Worm (Caenorhabditis elegans): Measurements from ENCODE around the gene sre-3.
"Not testable (repeated sequence)": the region's sequence is repeated elsewhere in the genome, so short reads cannot be mapped to it uniquely, and the experiment has no call there.

Gene sre-3

ce11 chrII:7370195-7370594 lies 15.3 kb upstream of the sre-3 start, which contains the start of gene F43E2.11:
Gene F43E2.11 (minus strand): TSS chrII:7370295.
- not testable (repeated sequence) for TF ChIP-seq unc-62 (GFP tag; optimal IDR thresholded peaks at IDR 0.05)

- TF ChIP-seq unc-62 (GFP tag; optimal IDR thresholded peaks at IDR 0.05) = no peak
These were observed 11.4 kb upstream of the sre-3 start, which contains the start of the genes mtch-1 and rpb-4 for ce11 chrII:7374143-7374542. Gene mtch-1 (minus strand): TSS chrII:7374166. Gene rpb-4 (plus strand): TSS chrII:7374495.

- TF ChIP-seq unc-62 (GFP tag; optimal IDR thresholded peaks at IDR 0.05) = no peak
These were observed 10.6 kb upstream of the sre-3 start, which contains the start of gene F43E2.1 for ce11 chrII:7374980-7375379. Gene F43E2.1 (plus strand): TSS chrII:7375280.

- TF ChIP-seq unc-62 (GFP tag; optimal IDR thresholded peaks at IDR 0.05) = no peak
These were observed 6.5 kb upstream of the sre-3 start, which contains the start of gene C07D10.6 for ce11 chrII:7379021-7379420. Gene C07D10.6 (plus strand): TSS chrII:7379321.

ce11 chrII:7381142-7381611 lies 4.4 kb upstream of the sre-3 start, which contains the start of gene C07D10.5:
Gene C07D10.5 (plus strand): TSS chrII:7381561.
- TF ChIP-seq unc-62 (GFP tag; optimal IDR thresholded peaks at IDR 0.05) = no peak

ce11 chrII:7381947-7382346 lies 3.6 kb upstream of the sre-3 start:
- TF ChIP-seq unc-62 (GFP tag; optimal IDR thresholded peaks at IDR 0.05) = no peak

ce11 chrII:7390335-7390734 lies 4.8 kb downstream of the sre-3 start:
- TF ChIP-seq unc-62 (GFP tag; optimal IDR thresholded peaks at IDR 0.05) = no peak

- TF ChIP-seq unc-62 (GFP tag; optimal IDR thresholded peaks at IDR 0.05) = no peak
These were observed 6.6 kb downstream of the sre-3 start for ce11 chrII:7392052-7392694.

ce11 chrII:7393393-7393792 lies 7.9 kb downstream of the sre-3 start:
- no peak for TF ChIP-seq unc-62 (GFP tag; optimal IDR thresholded peaks at IDR 0.05)

ce11 chrII:7393922-7394689 lies 8.6 kb downstream of the sre-3 start:
- TF ChIP-seq unc-62 (GFP tag; optimal IDR thresholded peaks at IDR 0.05) = no peak

- TF ChIP-seq unc-62 (GFP tag; optimal IDR thresholded peaks at IDR 0.05) = no peak
These were observed 9.1 kb downstream of the sre-3 start, which contains the start of gene bath-44 for ce11 chrII:7394690-7395054. Gene bath-44 (plus strand): TSS chrII:7394955.

ce11 chrII:7396081-7396480 lies 10.5 kb downstream of the sre-3 start:
- TF ChIP-seq unc-62 (GFP tag; optimal IDR thresholded peaks at IDR 0.05) = no peak

- no peak for TF ChIP-seq unc-62 (GFP tag; optimal IDR thresholded peaks at IDR 0.05)
These were observed 11.8 kb downstream of the sre-3 start for ce11 chrII:7397273-7397840.

- no peak for TF ChIP-seq unc-62 (GFP tag; optimal IDR thresholded peaks at IDR 0.05)
These were observed 13.2 kb downstream of the sre-3 start, which contains the start of gene C07D10.1 for ce11 chrII:7398712-7399111. Gene C07D10.1 (plus strand): TSS chrII:7399012.

ce11 chrII:7402625-7403024 lies 17.1 kb downstream of the sre-3 start, which contains the start of gene nas-7:
Gene nas-7 (minus strand): TSS chrII:7402725.
- no peak for TF ChIP-seq unc-62 (GFP tag; optimal IDR thresholded peaks at IDR 0.05)

ce11 chrII:7404001-7404400 lies 18.5 kb downstream of the sre-3 start:
- no peak for TF ChIP-seq unc-62 (GFP tag; optimal IDR thresholded peaks at IDR 0.05)
